Fruit fly (Drosophila melanogaster): ENCODE data around the gene Pfrx.

DNA sequence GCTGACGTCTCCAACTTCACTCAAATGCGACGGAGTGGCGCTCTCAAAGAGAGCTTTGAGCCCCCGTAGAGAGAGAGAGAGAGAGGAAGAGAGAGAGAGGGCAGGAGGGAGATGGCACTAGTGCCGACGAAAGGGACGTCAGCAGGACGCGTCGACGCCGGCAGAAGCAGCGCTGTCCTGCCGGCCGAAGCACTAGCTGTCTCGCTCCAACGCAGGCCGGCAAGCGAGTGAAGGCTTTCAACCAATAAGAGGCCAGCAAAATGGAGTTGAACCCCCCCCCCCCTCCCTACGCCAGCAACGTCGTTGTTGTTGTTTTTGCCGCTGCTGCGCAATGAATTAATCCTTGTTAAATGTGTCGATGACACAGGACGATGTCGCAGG is 51.3 kb downstream of the Pfrx start:
- TF ChIP-seq CG4707 (GFP tag; optimal IDR thresholded peaks at IDR 0.05) (no peak), CG33213 (GFP tag; optimal IDR thresholded peaks at IDR 0.05) (no peak), ftz-f1 (GFP tag; optimal IDR thresholded peaks at IDR 0.05) (no peak), Atf3 (GFP tag; optimal IDR thresholded peaks at IDR 0.05) (no peak), danr (GFP tag; IDR thresholded peaks at IDR 0.05) (no peak), Oli (tag; optimal IDR thresholded peaks at IDR 0.05) (no peak), CG13894 (tag; optimal IDR thresholded peaks at IDR 0.05) (no peak), Oaz (GFP tag; IDR thresholded peaks at IDR 0.05) (no peak), CG12071 (GFP tag; optimal IDR thresholded peaks at IDR 0.05) (no peak), CG11456 (GFP tag; IDR thresholded peaks at IDR 0.05) (no peak), wek (GFP tag; optimal IDR thresholded peaks at IDR 0.05) (no peak), Spps (tag; optimal IDR thresholded peaks at IDR 0.05) (no peak), CG3838 (GFP tag; optimal IDR thresholded peaks at IDR 0.05) (no peak), CG2678 (tag; optimal IDR thresholded peaks at IDR 0.05) (no peak)
